Fruit fly (Drosophila melanogaster) whole organism, embryonic: ENCODE data around the gene Paris.

Experiments used
- Abd-B ChIP-seq: fragments of 200-800 bp; sonication (Bioruptor generic); optimal IDR thresholded peaks from 2 replicates; lab custom pipeline; 2018; ENCODE audit warnings: missing biosample characterization, mild to moderate bottlenecking, missing genetic modification characterization, moderate library complexity
- Bgb ChIP-seq: fragments of 200-800 bp; sonication (Bioruptor generic); IDR thresholded peaks from 2 replicates; pipeline ENCODE4 v1.3.6; 2022; ENCODE audit warnings: missing biosample characterization, missing genetic modification characterization; ENCODE audit not compliant: partially characterized antibody
- CG11695 ChIP-seq: fragments of 200-800 bp; sonication (Bioruptor generic); IDR thresholded peaks from 3 replicates; pipeline ENCODE4 v1.3.6; 2022; ENCODE audit warnings: missing biosample characterization, missing genetic modification characterization
- CG11696 ChIP-seq: fragments of 200-800 bp; sonication (Bioruptor generic); IDR thresholded peaks from 2 replicates; pipeline ENCODE4 v1.3.6; 2022; ENCODE audit warnings: missing biosample characterization, missing genetic modification characterization
- CG12942 ChIP-seq: fragments of 200-800 bp; sonication (Bioruptor generic); optimal IDR thresholded peaks from 3 replicates; lab custom pipeline; 2016; ENCODE audit warnings: missing biosample characterization, missing genetic modification characterization
- CG13287 ChIP-seq: fragments of 200-800 bp; sonication (Bioruptor generic); IDR thresholded peaks from 2 replicates; pipeline ENCODE4 v1.3.6; 2022; ENCODE audit warnings: missing biosample characterization, missing genetic modification characterization; ENCODE audit not compliant: partially characterized antibody
- CG1603 ChIP-seq: fragments of 200-800 bp; sonication (Bioruptor generic); optimal IDR thresholded peaks from 2 replicates; lab custom pipeline; 2019; ENCODE audit warnings: missing biosample characterization, mild to moderate bottlenecking, missing genetic modification characterization, moderate library complexity
- CG16863 ChIP-seq: fragments of 200-800 bp; sonication (Bioruptor generic); optimal IDR thresholded peaks from 3 replicates; lab custom pipeline; 2016; ENCODE audit warnings: missing biosample characterization, missing genetic modification characterization
- CG17359 ChIP-seq: fragments of 200-800 bp; sonication (Bioruptor generic); optimal IDR thresholded peaks from 3 replicates; lab custom pipeline; 2018; ENCODE audit warnings: missing biosample characterization, mild to moderate bottlenecking, missing genetic modification characterization, moderate library complexity
- CG17912 ChIP-seq: fragments of 200-800 bp; sonication (Bioruptor generic); optimal IDR thresholded peaks from 2 replicates; lab custom pipeline; 2018; ENCODE audit warnings: missing biosample characterization, mild to moderate bottlenecking, missing genetic modification characterization
- CG18619 ChIP-seq: fragments of 200-800 bp; sonication (Bioruptor generic); optimal IDR thresholded peaks from 3 replicates; lab custom pipeline; 2017; ENCODE audit warnings: missing biosample characterization, mild to moderate bottlenecking, missing genetic modification characterization
- CG2120 ChIP-seq: fragments of 200-800 bp; sonication (Bioruptor generic); optimal IDR thresholded peaks from 3 replicates; lab custom pipeline; 2016; ENCODE audit warnings: missing biosample characterization, missing genetic modification characterization
- CG30431 ChIP-seq: fragments of 200-800 bp; sonication (Bioruptor generic); optimal IDR thresholded peaks from 2 replicates; lab custom pipeline; 2017; ENCODE audit warnings: missing biosample characterization, missing genetic modification characterization
- CG32532 ChIP-seq: fragments of 200-800 bp; sonication (Bioruptor generic); IDR thresholded peaks from 2 replicates; pipeline ENCODE4 v1.3.6; 2022; ENCODE audit warnings: missing biosample characterization, missing genetic modification characterization
- CG6175 ChIP-seq: fragments of 200-800 bp; sonication (Bioruptor generic); IDR thresholded peaks from 3 replicates; pipeline ENCODE4 v1.3.6; 2022; ENCODE audit warnings: missing biosample characterization, missing genetic modification characterization
- CG6683 ChIP-seq: fragments of 200-800 bp; sonication (Bioruptor generic); optimal IDR thresholded peaks from 2 replicates; lab custom pipeline; 2017; ENCODE audit warnings: missing biosample characterization, mild to moderate bottlenecking, missing genetic modification characterization, missing genetic modification reagents
- CG9817 ChIP-seq: fragments of 200-800 bp; sonication (Bioruptor generic); optimal IDR thresholded peaks from 2 replicates; lab custom pipeline; 2018; ENCODE audit warnings: missing biosample characterization, mild to moderate bottlenecking, missing genetic modification characterization, moderate library complexity
- CG9876 ChIP-seq: fragments of 200-800 bp; sonication (Bioruptor generic); optimal IDR thresholded peaks from 2 replicates; lab custom pipeline; 2016; ENCODE audit warnings: missing biosample characterization, missing genetic modification characterization
- CG9932 ChIP-seq: fragments of 200-800 bp; sonication (Bioruptor generic); IDR thresholded peaks from 2 replicates; pipeline ENCODE4 v1.3.6; 2022; ENCODE audit warnings: missing biosample characterization, missing genetic modification characterization
- CoRest ChIP-seq: fragments of 200-800 bp; sonication (Bioruptor generic); optimal IDR thresholded peaks from 3 replicates; lab custom pipeline; 2018; ENCODE audit warnings: missing biosample characterization, mild to moderate bottlenecking, missing genetic modification characterization, moderate library complexity
- D19B ChIP-seq: fragments of 200-800 bp; sonication (Bioruptor generic); optimal IDR thresholded peaks from 2 replicates; lab custom pipeline; 2017; ENCODE audit warnings: missing biosample characterization, mild to moderate bottlenecking, missing genetic modification characterization
- Dll ChIP-seq: fragments of 200-800 bp; sonication (Bioruptor generic); IDR thresholded peaks from 4 replicates; pipeline ENCODE4 v1.3.6; 2022; ENCODE audit warnings: missing biosample characterization, missing genetic modification characterization; ENCODE audit not compliant: partially characterized antibody
- Ets97D ChIP-seq: fragments of 200-800 bp; sonication (Bioruptor generic); optimal IDR thresholded peaks from 3 replicates; lab custom pipeline; 2016; ENCODE audit warnings: missing biosample characterization, missing genetic modification characterization
- Jarid2 ChIP-seq: fragments of 200-800 bp; sonication (Bioruptor generic); optimal IDR thresholded peaks from 3 replicates; lab custom pipeline; 2017; ENCODE audit warnings: mild to moderate bottlenecking, missing biosample characterization, missing genetic modification reagents, missing genetic modification characterization
- MBD-R2 ChIP-seq: fragments of 200-800 bp; sonication (Bioruptor generic); IDR thresholded peaks from 2 replicates; pipeline ENCODE4 v1.3.6; 2022; ENCODE audit warnings: missing biosample characterization, missing genetic modification characterization
- Med ChIP-seq: fragments of 200-800 bp; sonication (Bioruptor generic); peaks from one replicate; lab custom pipeline; 2016; ENCODE audit warnings: missing biosample characterization, missing genetic modification characterization, mild to moderate bottlenecking, inconsistent platforms, moderate library complexity
- NC2β ChIP-seq: fragments of 200-800 bp; sonication (Bioruptor generic); optimal IDR thresholded peaks from 2 replicates; lab custom pipeline; 2016; ENCODE audit warnings: missing biosample characterization, missing genetic modification characterization
- NfI ChIP-seq: fragments of 200-800 bp; sonication (Bioruptor generic); optimal IDR thresholded peaks from 3 replicates; lab custom pipeline; 2018; ENCODE audit warnings: missing biosample characterization, mild to moderate bottlenecking, missing genetic modification characterization, moderate library complexity
- Six4 ChIP-seq: fragments of 200-800 bp; sonication (Bioruptor generic); optimal IDR thresholded peaks from 2 replicates; lab custom pipeline; 2016; ENCODE audit warnings: missing biosample characterization, missing genetic modification characterization
- ac ChIP-seq: fragments of 200-800 bp; sonication (Bioruptor generic); optimal IDR thresholded peaks from 3 replicates; lab custom pipeline; 2017; ENCODE audit warnings: missing biosample characterization, mild to moderate bottlenecking, missing genetic modification characterization
- cas ChIP-seq: fragments of 200-800 bp; sonication (Bioruptor generic); IDR thresholded peaks from 2 replicates; pipeline ENCODE4 v1.3.6; 2022; ENCODE audit warnings: missing biosample characterization, missing genetic modification characterization
- cg ChIP-seq: fragments of 200-800 bp; sonication (Bioruptor generic); optimal IDR thresholded peaks from 3 replicates; lab custom pipeline; 2019; ENCODE audit warnings: missing biosample characterization, mild to moderate bottlenecking, missing genetic modification characterization, moderate library complexity
- ci ChIP-seq: fragments of 200-800 bp; sonication (Bioruptor generic); IDR thresholded peaks from 3 replicates; pipeline ENCODE4 v1.3.6; 2022; ENCODE audit warnings: missing biosample characterization, missing genetic modification characterization
- cwo ChIP-seq: fragments of 200-800 bp; sonication (Bioruptor generic); optimal IDR thresholded peaks from 3 replicates; lab custom pipeline; 2017; ENCODE audit warnings: missing biosample characterization, missing genetic modification characterization, mild to moderate bottlenecking, moderate library complexity, missing genetic modification reagents
- disco-r ChIP-seq: fragments of 200-800 bp; sonication (Bioruptor generic); optimal IDR thresholded peaks from 2 replicates; lab custom pipeline; 2016; ENCODE audit warnings: missing biosample characterization, missing genetic modification characterization
- dmrt11E ChIP-seq: fragments of 200-800 bp; sonication (Bioruptor generic); optimal IDR thresholded peaks from 3 replicates; lab custom pipeline; 2018; ENCODE audit warnings: missing biosample characterization, mild to moderate bottlenecking, missing genetic modification characterization, moderate library complexity
- exex ChIP-seq: fragments of 200-800 bp; sonication (Bioruptor generic); optimal IDR thresholded peaks from 4 replicates; lab custom pipeline; 2018; ENCODE audit warnings: missing biosample characterization, mild to moderate bottlenecking, missing genetic modification characterization, moderate library complexity
- grn ChIP-seq: fragments of 200-800 bp; sonication (Bioruptor generic); optimal IDR thresholded peaks from 3 replicates; lab custom pipeline; 2017; ENCODE audit warnings: missing biosample characterization, missing genetic modification characterization
- jigr1 ChIP-seq: fragments of 200-800 bp; sonication (Bioruptor generic); IDR thresholded peaks from 3 replicates; pipeline ENCODE4 v1.3.6; 2022; ENCODE audit warnings: missing biosample characterization, missing genetic modification characterization
- kah ChIP-seq: fragments of 200-800 bp; sonication (Bioruptor generic); optimal IDR thresholded peaks from 2 replicates; lab custom pipeline; 2018; ENCODE audit warnings: missing biosample characterization, mild to moderate bottlenecking, missing genetic modification characterization
- klu ChIP-seq: fragments of 200-800 bp; sonication (Bioruptor generic); IDR thresholded peaks from 2 replicates; pipeline ENCODE4 v1.3.6; 2022; ENCODE audit warnings: missing biosample characterization, missing genetic modification characterization
- mirr ChIP-seq: fragments of 200-800 bp; sonication (Bioruptor generic); optimal IDR thresholded peaks from 3 replicates; lab custom pipeline; 2018; ENCODE audit warnings: missing biosample characterization, mild to moderate bottlenecking, missing genetic modification characterization
- pros ChIP-seq: fragments of 200-800 bp; sonication (Bioruptor generic); optimal IDR thresholded peaks from 3 replicates; lab custom pipeline; 2019; ENCODE audit warnings: missing biosample characterization, mild to moderate bottlenecking, missing genetic modification characterization, moderate library complexity
- ranshi ChIP-seq: fragments of 200-800 bp; sonication (Bioruptor generic); IDR thresholded peaks from 2 replicates; pipeline ENCODE4 v1.3.6; 2022; ENCODE audit warnings: missing biosample characterization, missing genetic modification characterization
- sd ChIP-seq: fragments of 200-800 bp; sonication (Bioruptor generic); optimal IDR thresholded peaks from 3 replicates; lab custom pipeline; 2018; ENCODE audit warnings: missing biosample characterization, mild to moderate bottlenecking, missing genetic modification characterization, moderate library complexity
- slp2 ChIP-seq: fragments of 200-800 bp; sonication (Bioruptor generic); optimal IDR thresholded peaks from 2 replicates; lab custom pipeline; 2016; ENCODE audit warnings: missing biosample characterization, missing genetic modification characterization
- so ChIP-seq: fragments of 200-800 bp; sonication (Bioruptor generic); IDR thresholded peaks from 3 replicates; pipeline ENCODE4 v1.3.6; 2022; ENCODE audit warnings: missing biosample characterization, missing genetic modification characterization
- tin ChIP-seq: fragments of 200-800 bp; sonication (Bioruptor generic); optimal IDR thresholded peaks from 3 replicates; lab custom pipeline; 2016; ENCODE audit warnings: missing biosample characterization, missing genetic modification characterization

Gene Paris

dm6 chr2L:4475422-4475821 is 12.0 kb downstream of the Paris start (continued):
- TF ChIP-seq CG9817 (tag; lab: Kevin White, UChicago) (no peak), sd (no peak), exex (tag; lab: Kevin White, UChicago) (peak; percentile 0), ac (GFP tag; lab: Kevin White, UChicago) (no peak), grn (peak; percentile 53), kah (GFP tag; lab: Kevin White, UChicago) (no peak), CG9876 (GFP tag; lab: Kevin White, UChicago) (no peak)

DNA sequence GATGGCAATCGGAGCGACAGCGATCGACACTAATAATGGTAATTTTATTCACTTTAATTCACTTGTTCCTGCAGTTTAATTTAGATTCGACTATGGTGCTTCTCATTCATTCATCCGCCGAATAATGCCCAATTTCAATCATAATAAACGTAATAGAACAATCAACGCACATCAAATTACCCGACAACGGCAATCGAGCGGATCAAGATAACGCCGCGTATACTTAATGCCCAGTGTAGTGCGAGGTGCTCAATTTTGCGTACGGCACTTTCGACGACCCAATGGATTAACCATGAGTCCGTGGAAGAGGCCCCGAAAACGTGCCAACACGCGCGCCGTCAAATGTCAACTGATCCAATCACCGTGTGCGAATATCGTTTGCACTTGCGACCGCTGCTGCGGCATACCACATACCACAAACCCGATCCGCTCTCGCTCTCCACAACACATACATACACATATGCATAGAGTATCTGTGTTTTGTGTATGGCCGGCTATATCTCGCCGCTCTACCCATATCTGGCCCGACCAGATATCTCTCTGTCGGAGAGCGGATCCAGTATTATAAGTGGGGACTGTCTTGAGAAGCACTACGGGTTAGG is 13.4 kb downstream of the Paris start, which contains the start of gene ine:
Gene ine (minus strand): TSS at position 351 of the 602 bp plus-strand sequence.
- 0 out of 4 replicates have a peak, but pooled peaks have one; percentile 12 for TF ChIP-seq Dll (GFP tag; lab: Robert Waterston, UW)
- TF ChIP-seq CG1603 (tag; lab: Kevin White, UChicago) = no peak
- TF ChIP-seq CG11696 = no peak
- TF ChIP-seq Jarid2 = peak; percentile 56
- peak; percentile 74 for TF ChIP-seq Med (GFP tag; lab: Kevin White, UChicago)
- TF ChIP-seq tin = no peak
- TF ChIP-seq CG30431 = no peak
- peak; percentile 95 for TF ChIP-seq CG6175 (GFP tag; lab: Robert Waterston, UW)
- no peak for TF ChIP-seq dmrt11E (tag; lab: Kevin White, UChicago)
- TF ChIP-seq NfI = no peak
- 0 out of 2 replicates have a peak, but pooled peaks have one; percentile 28 for TF ChIP-seq Bgb (GFP tag; lab: Robert Waterston, UW)
- no peak for TF ChIP-seq ci (GFP tag; lab: Robert Waterston, UW)
- no peak for TF ChIP-seq CG11695
- no peak for TF ChIP-seq CG17912 (GFP tag; lab: Kevin White, UChicago)
- peak; percentile 71 for TF ChIP-seq exex (tag; lab: Kevin White, UChicago)
- peak; percentile 22; the same call in 1 of the 2 replicates for TF ChIP-seq CG32532 (GFP tag; lab: Robert Waterston, UW)
- peak; percentile 50 for TF ChIP-seq cg (GFP tag; lab: Kevin White, UChicago)
- no peak for TF ChIP-seq CG12942 (GFP tag; lab: Kevin White, UChicago)
- TF ChIP-seq CG17359 (tag; lab: Kevin White, UChicago) = no peak
- peak; percentile 64 for TF ChIP-seq cwo
- no peak for TF ChIP-seq CG18619 (GFP tag; lab: Kevin White, UChicago)
- TF ChIP-seq jigr1 (GFP tag; lab: Robert Waterston, UW) = no peak
- TF ChIP-seq grn = peak; percentile 81
- TF ChIP-seq Abd-B = no peak
- no peak for TF ChIP-seq pros (GFP tag; lab: Kevin White, UChicago)
- 0 out of 2 replicates have a peak, but pooled peaks have one; percentile 6 for TF ChIP-seq MBD-R2
- no peak for TF ChIP-seq CoRest (tag; lab: Kevin White, UChicago)
- no peak for TF ChIP-seq NC2β (GFP tag; lab: Kevin White, UChicago)
- peak; percentile 63 for TF ChIP-seq mirr (GFP tag; lab: Kevin White, UChicago)
- TF ChIP-seq Ets97D (GFP tag; lab: Kevin White, UChicago) = no peak
- TF ChIP-seq so (GFP tag; lab: Robert Waterston, UW) = 0 out of 3 replicates have a peak, but pooled peaks have one; percentile 23
- peak; percentile 28 for TF ChIP-seq D19B (GFP tag; lab: Kevin White, UChicago)
- TF ChIP-seq ranshi (GFP tag; lab: Robert Waterston, UW) = 0 out of 2 replicates have a peak, but pooled peaks have one; percentile 33
- TF ChIP-seq disco-r = no peak
- TF ChIP-seq cas (GFP tag; lab: Robert Waterston, UW) = no peak
- TF ChIP-seq CG13287 = peak; percentile 34; the same call in 1 of the 2 replicates
- TF ChIP-seq CG2120 (GFP tag; lab: Kevin White, UChicago) = no peak
- TF ChIP-seq klu (GFP tag; lab: Robert Waterston, UW) = no peak
- TF ChIP-seq Six4 (GFP tag; lab: Kevin White, UChicago) = no peak
- no peak for TF ChIP-seq CG9932
- TF ChIP-seq CG6683 (GFP tag; lab: Kevin White, UChicago) = no peak
- TF ChIP-seq slp2 (GFP tag; lab: Kevin White, UChicago) = no peak
- peak; percentile 77 for TF ChIP-seq sd
- TF ChIP-seq CG16863 = no peak
